Worm (Caenorhabditis elegans) whole organism, L1 larva: ENCODE data around the gene smr-1.

Source experiments
- C04F5.9 ChIP-seq: sonication (generic microtip); optimal IDR thresholded peaks from 2 replicates; lab custom pipeline; 2016; ENCODE audit warnings: missing genetic modification characterization, missing compliant biosample characterization
- C34B4.2 ChIP-seq: sonication (generic microtip); optimal IDR thresholded peaks from 2 replicates; lab custom pipeline; 2017; ENCODE audit warnings: mild to moderate bottlenecking, missing genetic modification characterization, missing compliant biosample characterization
- F16B12.6 ChIP-seq: fragments of 150-350 bp; optimal IDR thresholded peaks from 2 replicates; lab custom pipeline; 2014; ENCODE audit warnings: missing biosample characterization, missing genetic modification characterization
- aha-1 ChIP-seq: fragments of 150-350 bp; optimal IDR thresholded peaks from 2 replicates; lab custom pipeline; 2014; ENCODE audit warnings: missing biosample characterization, missing genetic modification characterization
- aly-2 ChIP-seq: fragments of 150-350 bp; optimal IDR thresholded peaks from 2 replicates; lab custom pipeline; 2014; ENCODE audit warnings: missing biosample characterization, missing genetic modification characterization
- ceh-63 ChIP-seq: fragments of 200-800 bp; sonication (Bioruptor generic); optimal IDR thresholded peaks from 2 replicates; lab custom pipeline; 2018; ENCODE audit warnings: mild to moderate bottlenecking, missing genetic modification characterization, missing compliant biosample characterization
- ceh-82 ChIP-seq, 3 experiments: fragments of 150-350 bp in 1 of 3; sonication (generic microtip) in 2 of 3; optimal IDR thresholded peaks; 2 replicates each; lab custom pipeline; 2014 to 2017; ENCODE audit warnings: missing biosample characterization in 3 of 3, missing genetic modification characterization in 3 of 3
- ceh-90 ChIP-seq: sonication (generic microtip); optimal IDR thresholded peaks from 2 replicates; lab custom pipeline; 2016; ENCODE audit warnings: missing genetic modification characterization, missing compliant biosample characterization
- dsc-1 ChIP-seq: sonication (generic microtip); optimal IDR thresholded peaks from 2 replicates; lab custom pipeline; 2016; ENCODE audit warnings: mild to moderate bottlenecking, missing genetic modification characterization, missing compliant biosample characterization
- efl-1 ChIP-seq, 4 experiments: fragments of 150-350 bp; optimal IDR thresholded peaks in 3 of 4; peaks in 1 of 4; 1 replicate in 1 of 4; 2 replicates in 3 of 4; lab custom pipeline; 2014; ENCODE audit warnings: missing biosample characterization in 2 of 4, missing genetic modification characterization in 2 of 4, missing genetic modification reagents in 2 of 4
- efl-3 ChIP-seq: fragments of 200-800 bp; sonication (Bioruptor generic); optimal IDR thresholded peaks from 2 replicates; lab custom pipeline; 2018; ENCODE audit warnings: mild to moderate bottlenecking, missing genetic modification characterization, missing compliant biosample characterization
- ets-5 ChIP-seq: fragments of 200-800 bp; sonication (Bioruptor generic); IDR thresholded peaks from 2 replicates; pipeline ENCODE4 v1.3.6; 2022; ENCODE audit warnings: missing genetic modification characterization, missing compliant biosample characterization
- fkh-8 ChIP-seq: sonication (generic microtip); optimal IDR thresholded peaks from 2 replicates; lab custom pipeline; 2016; ENCODE audit warnings: mild to moderate bottlenecking, missing genetic modification characterization, missing compliant biosample characterization
- hlh-17 ChIP-seq: fragments of 200-800 bp; sonication (Bioruptor generic); optimal IDR thresholded peaks from 2 replicates; lab custom pipeline; 2018; ENCODE audit warnings: missing genetic modification characterization, mild to moderate bottlenecking, missing compliant biosample characterization, moderate library complexity, borderline replicate concordance
- hpl-2 ChIP-seq: fragments of 150-350 bp; optimal IDR thresholded peaks from 2 replicates; lab custom pipeline; 2014; ENCODE audit warnings: missing biosample characterization, missing genetic modification reagents, missing genetic modification characterization
- jun-1 ChIP-seq: fragments of 150-350 bp; optimal IDR thresholded peaks from 2 replicates; lab custom pipeline; 2014; ENCODE audit warnings: missing biosample characterization, missing genetic modification reagents, missing genetic modification characterization
- lin-14 ChIP-seq: fragments of 200-800 bp; sonication (Bioruptor generic); optimal IDR thresholded peaks from 2 replicates; lab custom pipeline; 2018; ENCODE audit warnings: mild to moderate bottlenecking, missing genetic modification characterization, moderate library complexity, missing compliant biosample characterization
- lin-15B ChIP-seq: fragments of 150-350 bp; sonication (generic microtip); optimal IDR thresholded peaks from 3 replicates; lab custom pipeline; 2014; ENCODE audit warnings: missing biosample characterization, missing genetic modification characterization
- lin-35 ChIP-seq, 2 experiments: fragments of 150-350 bp; optimal IDR thresholded peaks; 2 replicates each; lab custom pipeline; 2014; ENCODE audit warnings: missing biosample characterization in 2 of 2, missing genetic modification characterization in 2 of 2, missing genetic modification reagents in 2 of 2
- lir-3 ChIP-seq: sonication (generic microtip); optimal IDR thresholded peaks from 2 replicates; lab custom pipeline; 2016; ENCODE audit warnings: mild to moderate bottlenecking, missing genetic modification characterization, moderate library complexity, missing compliant biosample characterization; ENCODE audit not compliant: poor library complexity
- lsy-2 ChIP-seq, 2 experiments: fragments of 150-350 bp; optimal IDR thresholded peaks; 2 replicates each; lab custom pipeline; 2014; ENCODE audit warnings: missing biosample characterization in 2 of 2, missing genetic modification characterization in 2 of 2
- mab-9 ChIP-seq: fragments of 200-800 bp; sonication (Bioruptor generic); IDR thresholded peaks from 2 replicates; pipeline ENCODE4 v1.3.6; 2022; ENCODE audit warnings: missing genetic modification reagents, missing genetic modification characterization, missing compliant biosample characterization
- mdl-1 ChIP-seq, 2 experiments: fragments of 150-350 bp; optimal IDR thresholded peaks; 2 replicates each; lab custom pipeline; 2014 to 2017; ENCODE audit warnings: missing biosample characterization in 2 of 2, missing genetic modification characterization in 2 of 2, inconsistent platforms in 1 of 2
- mep-1 ChIP-seq: fragments of 150-350 bp; optimal IDR thresholded peaks from 2 replicates; lab custom pipeline; 2014; ENCODE audit warnings: missing biosample characterization, missing genetic modification characterization
- nhr-11 ChIP-seq: fragments of 150-350 bp; optimal IDR thresholded peaks from 2 replicates; lab custom pipeline; 2014; ENCODE audit warnings: missing biosample characterization, missing genetic modification characterization
- nhr-12 ChIP-seq: sonication (generic microtip); optimal IDR thresholded peaks from 2 replicates; lab custom pipeline; 2017; ENCODE audit warnings: missing biosample characterization, missing genetic modification characterization
- nhr-237 ChIP-seq: fragments of 150-350 bp; optimal IDR thresholded peaks from 2 replicates; lab custom pipeline; 2014; ENCODE audit warnings: missing biosample characterization, missing genetic modification characterization
- nhr-28 ChIP-seq: fragments of 150-350 bp; optimal IDR thresholded peaks from 2 replicates; lab custom pipeline; 2014; ENCODE audit warnings: missing biosample characterization, missing genetic modification characterization
- nhr-76 ChIP-seq: sonication (generic microtip); optimal IDR thresholded peaks from 2 replicates; lab custom pipeline; 2017; ENCODE audit warnings: missing biosample characterization, missing genetic modification characterization
- nhr-85 ChIP-seq: sonication (generic microtip); peaks from one replicate; lab custom pipeline; 2016; ENCODE audit warnings: missing genetic modification characterization, inconsistent platforms, missing compliant biosample characterization
- pag-3 ChIP-seq: sonication (generic microtip); optimal IDR thresholded peaks from 2 replicates; lab custom pipeline; 2017; ENCODE audit warnings: missing genetic modification characterization, mild to moderate bottlenecking, missing compliant biosample characterization, antibody characterized with exemption, borderline replicate concordance; ENCODE audit not compliant: insufficient read depth
- skn-1 ChIP-seq: fragments of 150-350 bp; optimal IDR thresholded peaks from 2 replicates; lab custom pipeline; 2014; ENCODE audit warnings: missing biosample characterization, missing genetic modification characterization
- snpc-4 ChIP-seq: fragments of 150-350 bp; optimal IDR thresholded peaks from 2 replicates; lab custom pipeline; 2014; ENCODE audit warnings: missing biosample characterization, missing genetic modification characterization
- snu-23 ChIP-seq: sonication (generic microtip); optimal IDR thresholded peaks from 2 replicates; lab custom pipeline; 2016; ENCODE audit warnings: missing genetic modification characterization, missing compliant biosample characterization
- sptf-1 ChIP-seq: fragments of 150-350 bp; optimal IDR thresholded peaks from 2 replicates; lab custom pipeline; 2014; ENCODE audit warnings: missing biosample characterization, missing genetic modification characterization
- sup-37 ChIP-seq: fragments of 200-800 bp; sonication (Bioruptor generic); optimal IDR thresholded peaks from 2 replicates; lab custom pipeline; 2018; ENCODE audit warnings: mild to moderate bottlenecking, missing genetic modification characterization, missing compliant biosample characterization
- swsn-7 ChIP-seq: sonication (generic microtip); optimal IDR thresholded peaks from 2 replicates; lab custom pipeline; 2016; ENCODE audit warnings: missing genetic modification characterization, missing compliant biosample characterization
- tbx-2 ChIP-seq: sonication (generic microtip); optimal IDR thresholded peaks from 2 replicates; lab custom pipeline; 2016; ENCODE audit warnings: missing genetic modification characterization, missing compliant biosample characterization
- tlp-1 ChIP-seq: fragments of 150-350 bp; optimal IDR thresholded peaks from 2 replicates; lab custom pipeline; 2014; ENCODE audit warnings: missing biosample characterization, missing genetic modification characterization
- unc-62 ChIP-seq: fragments of 150-350 bp; optimal IDR thresholded peaks from 2 replicates; lab custom pipeline; 2014; ENCODE audit warnings: missing biosample characterization, missing genetic modification reagents, missing genetic modification characterization
- unc-98 ChIP-seq: fragments of 200-800 bp; sonication (Bioruptor generic); IDR thresholded peaks from 2 replicates; pipeline ENCODE4 v1.3.6; 2022; ENCODE audit warnings: missing genetic modification characterization, missing compliant biosample characterization
- xbp-1 ChIP-seq: sonication (generic microtip); optimal IDR thresholded peaks from 2 replicates; lab custom pipeline; 2016; ENCODE audit warnings: missing genetic modification characterization, missing compliant biosample characterization
- zip-4 ChIP-seq: fragments of 200-800 bp; sonication (Bioruptor generic); optimal IDR thresholded peaks from 2 replicates; lab custom pipeline; 2018; ENCODE audit warnings: mild to moderate bottlenecking, missing genetic modification characterization, moderate library complexity, missing compliant biosample characterization

smr-1 gene

DNA sequence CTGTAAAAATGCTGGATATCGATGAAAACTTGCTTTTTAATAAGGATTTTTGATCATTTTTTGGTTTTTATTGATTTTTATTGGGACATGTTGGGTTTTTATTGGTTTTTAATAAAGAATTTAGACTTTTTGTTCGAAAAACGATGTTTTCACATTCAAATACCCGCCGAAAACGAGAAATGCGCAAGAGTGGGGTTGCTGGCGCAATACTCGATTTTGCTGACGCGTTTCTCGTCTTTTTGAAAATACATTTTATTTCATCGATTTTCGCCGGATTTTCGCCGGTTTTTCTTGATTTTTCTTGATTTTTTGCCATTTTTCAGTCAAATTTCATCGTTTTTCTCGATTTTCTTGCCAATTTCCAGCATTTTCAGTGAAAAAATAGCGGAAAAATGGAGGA, at the start of gene smr-1 (continued):
- TF ChIP-seq lir-3 (tag; lab: Kevin White, UChicago), result no peak
- no peak for TF ChIP-seq hlh-17
- TF ChIP-seq pag-3, result no peak
- TF ChIP-seq sup-37 (GFP tag; lab: Kevin White, UChicago), result peak; percentile 73
- peak; percentile 79 for TF ChIP-seq jun-1 (tag; lab: Kevin White, UChicago)
- no peak for TF ChIP-seq ceh-63 (GFP tag; lab: Kevin White, UChicago)
- TF ChIP-seq efl-3 (GFP tag; lab: Kevin White, UChicago), result peak; percentile 23
- TF ChIP-seq swsn-7 (tag; lab: Kevin White, UChicago), result peak; percentile 87
- TF ChIP-seq nhr-11 (tag; lab: Kevin White, UChicago), result peak; percentile 71
- TF ChIP-seq efl-1 (optimal IDR thresholded peaks at IDR 0.05; lab: Kevin White, UChicago), result peak; percentile 94 to 99
- peak; percentile 98 to 100 for TF ChIP-seq efl-1 (GFP tag; optimal IDR thresholded peaks at IDR 0.05 in 1 of 2; lab: Kevin White, UChicago)
- TF ChIP-seq nhr-76, result no peak
- TF ChIP-seq mdl-1 (tag; optimal IDR thresholded peaks at IDR 0.05; lab: Kevin White, UChicago), result peak in 1 of 2 experiments; percentile 71
- no peak for TF ChIP-seq nhr-28
- peak; percentile 79 for TF ChIP-seq skn-1 (tag; lab: Kevin White, UChicago)
- TF ChIP-seq xbp-1 (tag; lab: Kevin White, UChicago), result peak; percentile 84
- peak; percentile 94 for TF ChIP-seq nhr-85 (tag; lab: Kevin White, UChicago)
- TF ChIP-seq lin-35 (GFP tag; optimal IDR thresholded peaks at IDR 0.05; lab: Kevin White, UChicago), result peak; percentile 97 to 99
- no peak for TF ChIP-seq ets-5 (GFP tag; lab: Robert Waterston, UW)
- no peak for TF ChIP-seq unc-98 (GFP tag; lab: Robert Waterston, UW)
- peak; percentile 85 for TF ChIP-seq aly-2
- TF ChIP-seq F16B12.6 (tag; lab: Kevin White, UChicago), result peak; percentile 70
- peak; percentile 37 for TF ChIP-seq C04F5.9 (tag; lab: Kevin White, UChicago)
- TF ChIP-seq mab-9, result peak; percentile 83
- peak; percentile 81 for TF ChIP-seq fkh-8
- no peak for TF ChIP-seq unc-62 (GFP tag; lab: Kevin White, UChicago)
- TF ChIP-seq hpl-2, result peak; percentile 28
- peak; percentile 59 for TF ChIP-seq snpc-4 (tag; lab: Kevin White, UChicago)
- no peak for TF ChIP-seq ceh-90 (tag; lab: Kevin White, UChicago)
- TF ChIP-seq sptf-1 (tag; lab: Kevin White, UChicago), result no peak
- TF ChIP-seq snu-23 (GFP tag; lab: Kevin White, UChicago), result peak; percentile 92
- peak; percentile 70 for TF ChIP-seq lin-15B (tag; lab: Kevin White, UChicago)

DNA sequence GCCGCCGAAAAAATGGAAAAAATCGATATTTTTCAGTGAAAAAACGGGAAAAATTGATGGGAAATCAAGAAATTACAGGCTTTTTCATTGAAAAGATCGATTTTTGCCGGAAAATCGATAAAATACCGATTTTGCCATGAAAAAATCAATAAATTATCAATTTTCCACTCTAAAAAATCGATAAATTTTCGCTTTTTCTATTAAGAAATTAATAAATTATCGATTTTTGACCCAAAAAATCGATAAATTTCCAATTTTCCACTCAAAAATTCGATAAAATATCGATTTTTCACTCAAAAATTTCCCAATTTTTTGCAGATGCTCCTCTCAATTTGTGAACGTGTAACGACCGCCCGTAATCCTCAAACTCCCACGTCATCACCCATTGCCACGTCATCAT, 48.6 kb upstream of the smr-1 start:
- TF ChIP-seq unc-62 (GFP tag; lab: Kevin White, UChicago) (no peak), nhr-237 (tag; lab: Kevin White, UChicago) (no peak), ceh-82 (tag; optimal IDR thresholded peaks at IDR 0.05; lab: Kevin White, UChicago) (no peak), aha-1 (tag; lab: Kevin White, UChicago) (no peak)
- TF ChIP-seq, all 84 proteins: peak for 0

DNA sequence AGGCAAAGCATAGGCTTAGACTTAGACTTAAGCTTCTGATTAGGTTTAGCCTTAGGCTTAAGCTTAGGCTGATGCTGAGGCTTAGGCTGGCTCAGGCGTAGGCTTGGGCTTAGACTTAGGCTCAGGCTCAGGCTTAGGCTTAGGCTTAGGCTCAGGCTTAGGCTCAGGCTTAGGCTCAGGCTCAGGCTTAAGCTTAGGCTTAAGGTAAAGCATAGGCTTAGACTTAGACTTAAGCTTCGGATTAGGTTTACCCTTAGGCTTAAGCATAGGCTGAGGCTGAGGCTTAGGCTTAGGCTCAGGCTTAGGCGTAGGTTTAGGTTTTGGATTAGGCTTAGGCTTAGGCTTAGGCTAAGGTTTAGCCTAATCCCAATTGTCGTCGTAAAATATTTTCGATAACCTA, 43.4 kb upstream of the smr-1 start:
- TF ChIP-seq dsc-1 (no peak), tbx-2 (no peak), snu-23 (GFP tag; lab: Kevin White, UChicago) (no peak), xbp-1 (tag; lab: Kevin White, UChicago) (no peak), pag-3 (no peak), C34B4.2 (no peak), jun-1 (tag; lab: Kevin White, UChicago) (no peak), nhr-12 (tag; lab: Kevin White, UChicago) (no peak), lin-15B (tag; lab: Kevin White, UChicago) (no peak), lir-3 (tag; lab: Kevin White, UChicago) (no peak), lsy-2 (tag; optimal IDR thresholded peaks at IDR 0.05; lab: Kevin White, UChicago) (no peak), sptf-1 (tag; lab: Kevin White, UChicago) (no peak), snpc-4 (tag; lab: Kevin White, UChicago) (no peak), lin-14 (GFP tag; lab: Kevin White, UChicago) (no peak), tlp-1 (tag; lab: Kevin White, UChicago) (no peak), mep-1 (tag; lab: Kevin White, UChicago) (no peak), zip-4 (GFP tag; lab: Kevin White, UChicago) (no peak), F16B12.6 (tag; lab: Kevin White, UChicago) (no peak)
- TF ChIP-seq, all 84 proteins: peak for 0
